Worm (Caenorhabditis elegans) whole organism, mixed stage, embryonic: ENCODE data around the gene dsl-6.

Source experiments
- bed-3 ChIP-seq: fragments of 200-800 bp; sonication (Bioruptor generic); optimal IDR thresholded peaks from 3 replicates; lab custom pipeline; 2018; ENCODE audit warnings: mild to moderate bottlenecking, missing genetic modification characterization, moderate library complexity, missing compliant biosample characterization
- blmp-1 ChIP-seq: fragments of 150-350 bp; optimal IDR thresholded peaks from 2 replicates; lab custom pipeline; 2014; ENCODE audit warnings: missing biosample characterization, missing genetic modification characterization
- ceh-39 ChIP-seq: fragments of 150-350 bp; optimal IDR thresholded peaks from 2 replicates; lab custom pipeline; 2014; ENCODE audit warnings: missing biosample characterization, missing genetic modification characterization
- ceh-43 ChIP-seq: fragments of 200-800 bp; sonication (Bioruptor generic); optimal IDR thresholded peaks from 2 replicates; lab custom pipeline; 2018; ENCODE audit warnings: mild to moderate bottlenecking, missing genetic modification characterization, moderate library complexity, missing compliant biosample characterization
- ceh-83 ChIP-seq: fragments of 200-800 bp; sonication (Bioruptor generic); optimal IDR thresholded peaks from 2 replicates; lab custom pipeline; 2018; ENCODE audit warnings: mild to moderate bottlenecking, missing genetic modification characterization, missing compliant biosample characterization
- ces-1 ChIP-seq: fragments of 150-350 bp; optimal IDR thresholded peaks from 2 replicates; lab custom pipeline; 2014; ENCODE audit warnings: missing biosample characterization, missing genetic modification reagents, missing genetic modification characterization
- elt-1 ChIP-seq: sonication (generic microtip); optimal IDR thresholded peaks from 2 replicates; lab custom pipeline; 2017; ENCODE audit warnings: missing genetic modification characterization, mild to moderate bottlenecking, missing compliant biosample characterization, antibody characterized with exemption, moderate library complexity, borderline replicate concordance; ENCODE audit not compliant: insufficient read depth
- flh-1 ChIP-seq: fragments of 200-800 bp; sonication (Bioruptor generic); optimal IDR thresholded peaks from 2 replicates; lab custom pipeline; 2018; ENCODE audit warnings: mild to moderate bottlenecking, missing genetic modification characterization, moderate library complexity, missing compliant biosample characterization
- ham-2 ChIP-seq: fragments of 200-800 bp; sonication (Bioruptor generic); optimal IDR thresholded peaks from 2 replicates; lab custom pipeline; 2018; ENCODE audit warnings: mild to moderate bottlenecking, missing genetic modification characterization, missing compliant biosample characterization
- hlh-1 ChIP-seq: fragments of 150-350 bp; optimal IDR thresholded peaks from 2 replicates; lab custom pipeline; 2014; ENCODE audit warnings: missing biosample characterization, missing genetic modification reagents, missing genetic modification characterization
- lin-13 ChIP-seq: fragments of 150-350 bp; optimal IDR thresholded peaks from 2 replicates; lab custom pipeline; 2014; ENCODE audit warnings: missing biosample characterization, missing genetic modification characterization
- lsy-2 ChIP-seq: fragments of 150-350 bp; optimal IDR thresholded peaks from 2 replicates; lab custom pipeline; 2014; ENCODE audit warnings: missing biosample characterization, missing genetic modification characterization
- nhr-12 ChIP-seq: fragments of 150-350 bp; optimal IDR thresholded peaks from 2 replicates; lab custom pipeline; 2014; ENCODE audit warnings: missing biosample characterization, missing genetic modification characterization
- nhr-237 ChIP-seq: fragments of 150-350 bp; optimal IDR thresholded peaks from 2 replicates; lab custom pipeline; 2014; ENCODE audit warnings: missing biosample characterization, missing genetic modification characterization
- nhr-76 ChIP-seq: sonication (generic microtip); optimal IDR thresholded peaks from 2 replicates; lab custom pipeline; 2017; ENCODE audit warnings: missing biosample characterization, missing genetic modification characterization
- pha-4 ChIP-seq: fragments of 150-350 bp; optimal IDR thresholded peaks from 2 replicates; lab custom pipeline; 2018; ENCODE audit warnings: missing biosample characterization, missing genetic modification reagents, missing genetic modification characterization
- sem-2 ChIP-seq: fragments of 200-800 bp; sonication (Bioruptor generic); optimal IDR thresholded peaks from 2 replicates; lab custom pipeline; 2018; ENCODE audit warnings: mild to moderate bottlenecking, missing genetic modification characterization, missing compliant biosample characterization
- snpc-4 ChIP-seq: fragments of 150-350 bp; optimal IDR thresholded peaks from 2 replicates; lab custom pipeline; 2014; ENCODE audit warnings: missing biosample characterization, missing genetic modification characterization
- sptf-1 ChIP-seq: sonication (generic microtip); optimal IDR thresholded peaks from 2 replicates; lab custom pipeline; 2017; ENCODE audit warnings: mild to moderate bottlenecking, missing genetic modification characterization, moderate library complexity, missing compliant biosample characterization
- tbx-8 ChIP-seq: fragments of 200-800 bp; sonication (Bioruptor generic); optimal IDR thresholded peaks from 2 replicates; lab custom pipeline; 2018; ENCODE audit warnings: mild to moderate bottlenecking, missing genetic modification characterization, moderate library complexity, missing compliant biosample characterization
- unc-120 ChIP-seq: sonication (generic microtip); optimal IDR thresholded peaks from 2 replicates; lab custom pipeline; 2017; ENCODE audit warnings: missing genetic modification characterization, missing compliant biosample characterization; ENCODE audit not compliant: poor library complexity, severe bottlenecking
- unc-62 ChIP-seq: fragments of 150-350 bp; optimal IDR thresholded peaks from 2 replicates; lab custom pipeline; 2014; ENCODE audit warnings: missing biosample characterization, missing genetic modification reagents, missing genetic modification characterization
- zip-8 ChIP-seq: fragments of 150-350 bp; optimal IDR thresholded peaks from 2 replicates; lab custom pipeline; 2014; ENCODE audit warnings: missing biosample characterization, missing genetic modification characterization
- ztf-11 ChIP-seq: fragments of 150-350 bp; optimal IDR thresholded peaks from 2 replicates; lab custom pipeline; 2014; ENCODE audit warnings: missing biosample characterization, missing genetic modification characterization

dsl-6 gene

ce11 chrIV:11350809-11351208, 47.3 kb downstream of the dsl-6 start:
- TF ChIP-seq unc-62 (peak; percentile 65), nhr-237 (tag; lab: Kevin White, UChicago) (no peak), hlh-1 (tag; lab: Kevin White, UChicago) (peak; percentile 39), unc-120 (tag; lab: Kevin White, UChicago) (peak; percentile 19), nhr-12 (tag; lab: Kevin White, UChicago) (no peak)

ce11 chrIV:11349747-11350146, 48.4 kb downstream of the dsl-6 start:
- TF ChIP-seq nhr-76 (tag; lab: Kevin White, UChicago) (no peak), ces-1 (GFP tag; lab: Kevin White, UChicago) (peak; percentile 21), flh-1 (GFP tag; lab: Kevin White, UChicago) (no peak)

ce11 chrIV:11348822-11349221, 49.3 kb downstream of the dsl-6 start:
- no peak for TF ChIP-seq bed-3 (GFP tag; lab: Kevin White, UChicago)
- TF ChIP-seq ham-2 (GFP tag; lab: Kevin White, UChicago), result no peak
- TF ChIP-seq snpc-4 (tag; lab: Kevin White, UChicago), result no peak
- no peak for TF ChIP-seq unc-62
- no peak for TF ChIP-seq blmp-1 (tag; lab: Kevin White, UChicago)
- no peak for TF ChIP-seq nhr-237 (tag; lab: Kevin White, UChicago)
- no peak for TF ChIP-seq sem-2 (GFP tag; lab: Kevin White, UChicago)
- TF ChIP-seq unc-120 (tag; lab: Kevin White, UChicago), result no peak
- TF ChIP-seq lin-13 (tag; lab: Kevin White, UChicago), result no peak
- TF ChIP-seq hlh-1 (tag; lab: Kevin White, UChicago), result no peak
- no peak for TF ChIP-seq ceh-39 (tag; lab: Kevin White, UChicago)
- no peak for TF ChIP-seq zip-8 (tag; lab: Kevin White, UChicago)
- TF ChIP-seq tbx-8 (GFP tag; lab: Kevin White, UChicago), result no peak
- no peak for TF ChIP-seq sptf-1 (tag; lab: Kevin White, UChicago)
- TF ChIP-seq lsy-2 (tag; lab: Kevin White, UChicago), result no peak
- TF ChIP-seq nhr-76 (tag; lab: Kevin White, UChicago), result no peak
- TF ChIP-seq ztf-11, result no peak
- no peak for TF ChIP-seq ceh-43 (GFP tag; lab: Kevin White, UChicago)

ce11 chrIV:11347275-11347674, 50.8 kb downstream of the dsl-6 start:
- no peak for TF ChIP-seq lsy-2 (tag; lab: Kevin White, UChicago)
- TF ChIP-seq nhr-76 (tag; lab: Kevin White, UChicago), result no peak
- TF ChIP-seq unc-62, result no peak
- TF ChIP-seq nhr-237 (tag; lab: Kevin White, UChicago), result no peak
- TF ChIP-seq ztf-11, result no peak
- no peak for TF ChIP-seq flh-1 (GFP tag; lab: Kevin White, UChicago)
- no peak for TF ChIP-seq ceh-83 (GFP tag; lab: Kevin White, UChicago)
- TF ChIP-seq unc-120 (tag; lab: Kevin White, UChicago), result no peak
- TF ChIP-seq pha-4, result no peak
- no peak for TF ChIP-seq ces-1 (GFP tag; lab: Kevin White, UChicago)
- TF ChIP-seq elt-1 (tag; lab: Kevin White, UChicago), result no peak
- TF ChIP-seq, all 35 proteins: peak for 0
